Worm (Caenorhabditis elegans) whole organism, young adult: Measurements from ENCODE around the gene F42A9.6.

Experiments used
- B0019.2 ChIP-seq: fragments of 200-800 bp; sonication (Bioruptor generic); conservative IDR thresholded peaks from 2 replicates; pipeline ENCODE4 v1.3.6; 2022; ENCODE audit warnings: missing genetic modification reagents, missing genetic modification characterization, missing compliant biosample characterization
- B0261.1 ChIP-seq: sonication (generic microtip); optimal IDR thresholded peaks from 2 replicates; lab custom pipeline; 2016; ENCODE audit warnings: mild to moderate bottlenecking, missing genetic modification characterization, moderate library complexity, missing compliant biosample characterization
- C17E4.6 ChIP-seq: fragments of 200-800 bp; sonication (Bioruptor generic); IDR thresholded peaks from 2 replicates; pipeline ENCODE4 v1.3.6; 2022; ENCODE audit warnings: missing genetic modification reagents, missing genetic modification characterization, missing compliant biosample characterization
- F22D6.2 ChIP-seq: sonication (generic microtip); optimal IDR thresholded peaks from 2 replicates; lab custom pipeline; 2016; ENCODE audit warnings: mild to moderate bottlenecking, missing genetic modification characterization, missing compliant biosample characterization
- F33H1.4 ChIP-seq: fragments of 200-800 bp; sonication (Bioruptor generic); IDR thresholded peaks from 2 replicates; pipeline ENCODE4 v1.3.6; 2022; ENCODE audit warnings: missing genetic modification reagents, missing genetic modification characterization, missing compliant biosample characterization
- F57A8.1 ChIP-seq: fragments of 200-800 bp; sonication (Bioruptor generic); optimal IDR thresholded peaks from 2 replicates; lab custom pipeline; 2018; ENCODE audit warnings: mild to moderate bottlenecking, missing genetic modification characterization, moderate library complexity, missing compliant biosample characterization
- K12H6.12 ChIP-seq: fragments of 200-800 bp; sonication (Bioruptor generic); optimal IDR thresholded peaks from 2 replicates; lab custom pipeline; 2018; ENCODE audit warnings: mild to moderate bottlenecking, missing genetic modification characterization, missing compliant biosample characterization
- Y95B8A.8 ChIP-seq: fragments of 200-800 bp; sonication (Bioruptor generic); IDR thresholded peaks from 2 replicates; pipeline ENCODE4 v1.3.6; 2022; ENCODE audit warnings: missing genetic modification reagents, missing genetic modification characterization, missing compliant biosample characterization
- akir-1 ChIP-seq: fragments of 200-800 bp; sonication (Bioruptor generic); optimal IDR thresholded peaks from 2 replicates; lab custom pipeline; 2018; ENCODE audit warnings: mild to moderate bottlenecking, missing genetic modification characterization, moderate library complexity, missing compliant biosample characterization
- aptf-2 ChIP-seq: fragments of 200-800 bp; sonication (Bioruptor generic); conservative IDR thresholded peaks from 2 replicates; pipeline ENCODE4 v1.3.6; 2022; ENCODE audit warnings: missing genetic modification reagents, missing genetic modification characterization, missing compliant biosample characterization
- aptf-3 ChIP-seq: fragments of 200-800 bp; sonication (Bioruptor generic); IDR thresholded peaks from 2 replicates; pipeline ENCODE4 v1.3.6; 2022; ENCODE audit warnings: missing genetic modification characterization, missing compliant biosample characterization
- attf-6 ChIP-seq: fragments of 200-800 bp; sonication (Bioruptor generic); IDR thresholded peaks from 2 replicates; pipeline ENCODE4 v1.3.6; 2022; ENCODE audit warnings: missing genetic modification reagents, missing genetic modification characterization, missing compliant biosample characterization
- cebp-1 ChIP-seq, 2 experiments: fragments of 200-800 bp in 1 of 2; sonication (Bioruptor generic) in 1 of 2; sonication (generic microtip) in 1 of 2; IDR thresholded peaks in 1 of 2; optimal IDR thresholded peaks in 1 of 2; 2 replicates each; pipeline versions ENCODE4 v1.3.6 to Lab custom; 2017 to 2022; ENCODE audit warnings: missing compliant biosample characterization in 2 of 2, missing genetic modification characterization in 2 of 2, mild to moderate bottlenecking in 1 of 2, missing genetic modification reagents in 1 of 2, moderate library complexity in 1 of 2
- ceh-27 ChIP-seq: fragments of 200-800 bp; sonication (Bioruptor generic); optimal IDR thresholded peaks from 2 replicates; lab custom pipeline; 2018; ENCODE audit warnings: mild to moderate bottlenecking, missing genetic modification characterization, moderate library complexity, missing compliant biosample characterization
- ceh-40 ChIP-seq: fragments of 200-800 bp; sonication (Bioruptor generic); IDR thresholded peaks from 2 replicates; pipeline ENCODE4 v1.3.6; 2022; ENCODE audit warnings: missing genetic modification characterization, missing compliant biosample characterization
- chd-7 ChIP-seq: sonication (generic microtip); optimal IDR thresholded peaks from 2 replicates; lab custom pipeline; 2016; ENCODE audit warnings: mild to moderate bottlenecking, missing genetic modification characterization, moderate library complexity, missing compliant biosample characterization
- die-1 ChIP-seq: sonication (generic microtip); optimal IDR thresholded peaks from 2 replicates; lab custom pipeline; 2016; ENCODE audit warnings: missing genotype, mild to moderate bottlenecking, missing genetic modification characterization, missing compliant biosample characterization
- dpff-1 ChIP-seq: sonication (generic microtip); optimal IDR thresholded peaks from 2 replicates; lab custom pipeline; 2017; ENCODE audit warnings: mild to moderate bottlenecking, missing genetic modification characterization, missing compliant biosample characterization
- dpl-1 ChIP-seq: fragments of 150-350 bp; optimal IDR thresholded peaks from 2 replicates; lab custom pipeline; 2014; ENCODE audit warnings: missing biosample characterization, missing genetic modification reagents, missing genetic modification characterization
- ets-4 ChIP-seq: fragments of 200-800 bp; sonication (Bioruptor generic); optimal IDR thresholded peaks from 2 replicates; lab custom pipeline; 2018; ENCODE audit warnings: mild to moderate bottlenecking, missing genetic modification characterization, missing compliant biosample characterization
- fkh-3 ChIP-seq: sonication (generic microtip); optimal IDR thresholded peaks from 2 replicates; lab custom pipeline; 2016; ENCODE audit warnings: mild to moderate bottlenecking, missing genetic modification characterization, missing compliant biosample characterization
- gei-17 ChIP-seq: fragments of 200-800 bp; sonication (Bioruptor generic); optimal IDR thresholded peaks from 2 replicates; lab custom pipeline; 2018; ENCODE audit warnings: mild to moderate bottlenecking, missing genetic modification characterization, missing compliant biosample characterization
- hmg-20 ChIP-seq: fragments of 200-800 bp; sonication (Bioruptor generic); IDR thresholded peaks from 2 replicates; pipeline ENCODE4 v1.3.6; 2022; ENCODE audit warnings: missing genetic modification reagents, missing genetic modification characterization, missing compliant biosample characterization
- lag-1 ChIP-seq: fragments of 200-800 bp; sonication (Bioruptor generic); IDR thresholded peaks from 2 replicates; pipeline ENCODE4 v1.3.6; 2022; ENCODE audit warnings: missing genetic modification reagents, missing genetic modification characterization, missing compliant biosample characterization
- let-526 ChIP-seq: fragments of 200-800 bp; sonication (Bioruptor generic); IDR thresholded peaks from 2 replicates; pipeline ENCODE4 v1.3.6; 2022; ENCODE audit warnings: missing genetic modification reagents, missing genetic modification characterization, missing compliant biosample characterization
- lin-35 ChIP-seq, 3 experiments: fragments of 150-350 bp in 2 of 3; sonication (generic microtip) in 1 of 3; optimal IDR thresholded peaks; 2 replicates each; lab custom pipeline; 2014 to 2018; ENCODE audit warnings: missing biosample characterization in 3 of 3, missing genetic modification characterization in 3 of 3, missing genetic modification reagents in 3 of 3
- lsl-1 ChIP-seq: fragments of 200-800 bp; sonication (Bioruptor generic); optimal IDR thresholded peaks from 2 replicates; lab custom pipeline; 2018; ENCODE audit warnings: mild to moderate bottlenecking, missing genetic modification characterization, moderate library complexity, missing compliant biosample characterization
- lsy-27 ChIP-seq: sonication (generic microtip); optimal IDR thresholded peaks from 2 replicates; lab custom pipeline; 2017; ENCODE audit warnings: missing genetic modification characterization, mild to moderate bottlenecking, missing compliant biosample characterization, antibody characterized with exemption, missing genotype, borderline replicate concordance; ENCODE audit not compliant: insufficient read depth
- madf-10 ChIP-seq: sonication (generic microtip); optimal IDR thresholded peaks from 2 replicates; lab custom pipeline; 2016; ENCODE audit warnings: mild to moderate bottlenecking, missing genetic modification characterization, missing compliant biosample characterization
- mel-28 ChIP-seq: sonication (generic microtip); optimal IDR thresholded peaks from 2 replicates; lab custom pipeline; 2016; ENCODE audit warnings: borderline replicate concordance, mild to moderate bottlenecking, missing genetic modification characterization, missing compliant biosample characterization
- nhr-120 ChIP-seq: fragments of 200-800 bp; sonication (Bioruptor generic); IDR thresholded peaks from 2 replicates; pipeline ENCODE4 v1.3.6; 2022; ENCODE audit warnings: missing genetic modification characterization, missing compliant biosample characterization
- pha-4 ChIP-seq: fragments of 150-350 bp; sonication (generic microtip); optimal IDR thresholded peaks from 2 replicates; lab custom pipeline; 2014; ENCODE audit warnings: missing biosample characterization, missing genetic modification reagents, missing genetic modification characterization
- rec-8 ChIP-seq, 2 experiments: sonication (generic microtip); optimal IDR thresholded peaks; 2 replicates each; lab custom pipeline; 2016; ENCODE audit warnings: mild to moderate bottlenecking in 2 of 2, missing genetic modification characterization in 2 of 2, missing genetic modification reagents in 2 of 2, missing genotype in 2 of 2, missing biosample characterization in 1 of 2, missing compliant biosample characterization in 1 of 2, moderate library complexity in 1 of 2
- sea-2 ChIP-seq: fragments of 200-800 bp; sonication (Bioruptor generic); IDR thresholded peaks from 2 replicates; pipeline ENCODE4 v1.3.6; 2022; ENCODE audit warnings: missing genetic modification characterization, missing compliant biosample characterization
- somi-1 ChIP-seq: fragments of 200-800 bp; sonication (Bioruptor generic); optimal IDR thresholded peaks from 2 replicates; lab custom pipeline; 2018; ENCODE audit warnings: mild to moderate bottlenecking, missing genetic modification characterization, missing compliant biosample characterization
- sptf-2 ChIP-seq: fragments of 200-800 bp; sonication (Bioruptor generic); optimal IDR thresholded peaks from 2 replicates; lab custom pipeline; 2018; ENCODE audit warnings: mild to moderate bottlenecking, missing genetic modification characterization, missing compliant biosample characterization
- unc-62 ChIP-seq: fragments of 150-350 bp; optimal IDR thresholded peaks from 2 replicates; lab custom pipeline; 2014; ENCODE audit warnings: missing biosample characterization, missing genetic modification reagents, missing genetic modification characterization
- zim-3 ChIP-seq: sonication (generic microtip); optimal IDR thresholded peaks from 2 replicates; lab custom pipeline; 2017; ENCODE audit warnings: mild to moderate bottlenecking, missing genetic modification characterization, moderate library complexity, missing compliant biosample characterization
- ztf-18 ChIP-seq: sonication (generic microtip); optimal IDR thresholded peaks from 2 replicates; lab custom pipeline; 2016; ENCODE audit warnings: missing genotype, mild to moderate bottlenecking, missing genetic modification characterization, missing compliant biosample characterization
- ztf-22 ChIP-seq: fragments of 200-800 bp; sonication (Bioruptor generic); optimal IDR thresholded peaks from 2 replicates; lab custom pipeline; 2018; ENCODE audit warnings: mild to moderate bottlenecking, missing genetic modification characterization, moderate library complexity, missing compliant biosample characterization
- ztf-25 ChIP-seq: fragments of 200-800 bp; sonication (Bioruptor generic); IDR thresholded peaks from 2 replicates; pipeline ENCODE4 v1.3.6; 2022; ENCODE audit warnings: missing genetic modification reagents, missing genetic modification characterization, missing compliant biosample characterization
- ztf-28 ChIP-seq: fragments of 200-800 bp; sonication (Bioruptor generic); IDR thresholded peaks from 2 replicates; pipeline ENCODE4 v1.3.6; 2022; ENCODE audit warnings: missing genetic modification reagents, missing genetic modification characterization, missing compliant biosample characterization
- ztf-3 ChIP-seq: fragments of 200-800 bp; sonication (Bioruptor generic); optimal IDR thresholded peaks from 2 replicates; lab custom pipeline; 2018; ENCODE audit warnings: mild to moderate bottlenecking, missing genetic modification characterization, missing compliant biosample characterization

Gene F42A9.6

ce11 chrIV:8602877-8603276, 6.2 kb upstream of the F42A9.6 start, which contains the start of gene Y59H11AR.10:
TSS of gene Y59H11AR.10 (plus strand) at chrIV:8603177.
- TF ChIP-seq rec-8 (tag; optimal IDR thresholded peaks at IDR 0.05; lab: Kevin White, UChicago), result no peak
- no peak for TF ChIP-seq madf-10 (tag; lab: Kevin White, UChicago)
- no peak for TF ChIP-seq lin-35 (GFP tag; optimal IDR thresholded peaks at IDR 0.05; lab: Kevin White, UChicago)
- TF ChIP-seq C17E4.6 (GFP tag; lab: Robert Waterston, UW), result no peak
- TF ChIP-seq ceh-40, result no peak
- TF ChIP-seq dpl-1, result no peak
- no peak for TF ChIP-seq aptf-3
- TF ChIP-seq sea-2 (GFP tag; lab: Robert Waterston, UW), result no peak
- no peak for TF ChIP-seq Y95B8A.8
- TF ChIP-seq unc-62 (GFP tag; lab: Kevin White, UChicago), result no peak
- TF ChIP-seq ztf-18 (tag; lab: Kevin White, UChicago), result no peak
- no peak for TF ChIP-seq zim-3 (tag; lab: Kevin White, UChicago)
- TF ChIP-seq ztf-28 (GFP tag; lab: Robert Waterston, UW), result no peak
- no peak for TF ChIP-seq F57A8.1 (GFP tag; lab: Kevin White, UChicago)
- no peak for TF ChIP-seq mel-28 (tag; lab: Kevin White, UChicago)
- TF ChIP-seq lag-1 (GFP tag; lab: Robert Waterston, UW), result no peak
- no peak for TF ChIP-seq nhr-120 (GFP tag; lab: Robert Waterston, UW)
- TF ChIP-seq ztf-3 (GFP tag; lab: Kevin White, UChicago), result no peak
- TF ChIP-seq, all 124 proteins: peak for 0

ce11 chrIV:8605217-8605616, 3.8 kb upstream of the F42A9.6 start:
- TF ChIP-seq chd-7, result no peak
- no peak for TF ChIP-seq F57A8.1 (GFP tag; lab: Kevin White, UChicago)
- no peak for TF ChIP-seq attf-6 (GFP tag; lab: Robert Waterston, UW)
- no peak for TF ChIP-seq akir-1 (GFP tag; lab: Kevin White, UChicago)
- TF ChIP-seq fkh-3 (tag; lab: Kevin White, UChicago), result no peak
- no peak for TF ChIP-seq cebp-1 (GFP tag; IDR thresholded peaks at IDR 0.05; lab: Robert Waterston, UW)
- TF ChIP-seq cebp-1 (tag; optimal IDR thresholded peaks at IDR 0.05; lab: Kevin White, UChicago), result no peak
- TF ChIP-seq nhr-120 (GFP tag; lab: Robert Waterston, UW), result no peak
- TF ChIP-seq ztf-25 (GFP tag; lab: Robert Waterston, UW), result no peak
- TF ChIP-seq ceh-27 (GFP tag; lab: Kevin White, UChicago), result no peak
- TF ChIP-seq lsy-27 (tag; lab: Kevin White, UChicago), result no peak
- no peak for TF ChIP-seq F22D6.2 (tag; lab: Kevin White, UChicago)
- no peak for TF ChIP-seq B0019.2 (GFP tag; lab: Robert Waterston, UW)
- TF ChIP-seq ets-4 (GFP tag; lab: Kevin White, UChicago), result no peak

ce11 chrIV:8607468-8607867, 1.6 kb upstream of the F42A9.6 start:
- TF ChIP-seq lsl-1 (GFP tag; lab: Kevin White, UChicago), result peak; percentile 54
- peak; percentile 73 for TF ChIP-seq F33H1.4 (GFP tag; lab: Robert Waterston, UW)

ce11 chrIV:8608204-8608603, 830 bp upstream of the F42A9.6 start:
- no peak for TF ChIP-seq K12H6.12 (tag; lab: Kevin White, UChicago)
- TF ChIP-seq aptf-2 (GFP tag; lab: Robert Waterston, UW), result no peak
- TF ChIP-seq mel-28 (tag; lab: Kevin White, UChicago), result no peak
- no peak for TF ChIP-seq sptf-2 (GFP tag; lab: Kevin White, UChicago)
- TF ChIP-seq B0261.1 (tag; lab: Kevin White, UChicago), result no peak
- no peak for TF ChIP-seq let-526 (GFP tag; lab: Robert Waterston, UW)
- no peak for TF ChIP-seq pha-4
- TF ChIP-seq zim-3 (tag; lab: Kevin White, UChicago), result no peak
- no peak for TF ChIP-seq ceh-27 (GFP tag; lab: Kevin White, UChicago)
- no peak for TF ChIP-seq die-1 (tag; lab: Kevin White, UChicago)
- no peak for TF ChIP-seq hmg-20 (GFP tag; lab: Robert Waterston, UW)
- TF ChIP-seq dpff-1 (tag; lab: Kevin White, UChicago), result no peak
- TF ChIP-seq gei-17, result no peak
- TF ChIP-seq somi-1 (GFP tag; lab: Kevin White, UChicago), result no peak
- TF ChIP-seq nhr-120 (GFP tag; lab: Robert Waterston, UW), result no peak
- no peak for TF ChIP-seq rec-8 (tag; optimal IDR thresholded peaks at IDR 0.05; lab: Kevin White, UChicago)
- TF ChIP-seq lsy-27 (tag; lab: Kevin White, UChicago), result no peak
- no peak for TF ChIP-seq ztf-28 (GFP tag; lab: Robert Waterston, UW)
- no peak for TF ChIP-seq ztf-22 (GFP tag; lab: Kevin White, UChicago)
